Fruit fly (Drosophila melanogaster): ENCODE measurements around the gene tfc.

The tfc gene

dm6 chr3L:1320230-1320930 lies 64.1 kb downstream of the tfc start (continued):
- no peak for TF ChIP-seq jigr1 (GFP tag; IDR thresholded peaks at IDR 0.05)
- no peak for TF ChIP-seq ab (GFP tag; optimal IDR thresholded peaks at IDR 0.05)
- TF ChIP-seq hbn (GFP tag; IDR thresholded peaks at IDR 0.05; ENCODE audit: partially characterized antibody) = no peak
- peak; percentile 31 for TF ChIP-seq Sox102F (GFP tag; optimal IDR thresholded peaks at IDR 0.05)
- no peak for TF ChIP-seq gce (GFP tag; IDR thresholded peaks at IDR 0.05)
- peak; percentile 25 for TF ChIP-seq lilli (GFP tag; optimal IDR thresholded peaks at IDR 0.05)
- peak; percentile 2 for TF ChIP-seq CG2712 (tag; optimal IDR thresholded peaks at IDR 0.05)
- TF ChIP-seq fd64A (GFP tag; optimal IDR thresholded peaks at IDR 0.05) = no peak
- TF ChIP-seq Hmr (GFP tag; optimal IDR thresholded peaks at IDR 0.05) = peak; percentile 20
- no peak for TF ChIP-seq nerfin-1 (tag; optimal IDR thresholded peaks at IDR 0.05)
- no peak for TF ChIP-seq sr (GFP tag; IDR thresholded peaks at IDR 0.05)
- no peak for TF ChIP-seq usp (GFP tag; optimal IDR thresholded peaks at IDR 0.05)
- no peak for TF ChIP-seq ham (GFP tag; IDR thresholded peaks at IDR 0.05)
- TF ChIP-seq Sox100B (GFP tag; optimal IDR thresholded peaks at IDR 0.05) = peak; percentile 7
- no peak for TF ChIP-seq odd (GFP tag; optimal IDR thresholded peaks at IDR 0.05)
- TF ChIP-seq ac (GFP tag; optimal IDR thresholded peaks at IDR 0.05) = no peak
- TF ChIP-seq CG17359 (tag; optimal IDR thresholded peaks at IDR 0.05) = no peak
- no peak for TF ChIP-seq CG4282 (GFP tag; optimal IDR thresholded peaks at IDR 0.05)
- TF ChIP-seq sna (GFP tag; IDR thresholded peaks at IDR 0.05; ENCODE audit: partially characterized antibody) = no peak
- peak; percentile 31 for TF ChIP-seq Ets65A (GFP tag)
- 0 out of 2 replicates have a peak, but pooled peaks have one; percentile 31 for TF ChIP-seq CG9932 (GFP tag; IDR thresholded peaks at IDR 0.05)
- TF ChIP-seq CG11093 (GFP tag; IDR thresholded peaks at IDR 0.05) = no peak
- no peak for TF ChIP-seq ranshi (GFP tag; IDR thresholded peaks at IDR 0.05)
- no peak for TF ChIP-seq Kr (GFP tag; optimal IDR thresholded peaks at IDR 0.05)
- no peak for TF ChIP-seq CG18476 (GFP tag; optimal IDR thresholded peaks at IDR 0.05)
- 0 out of 2 replicates have a peak, but pooled peaks have one; percentile 20 for TF ChIP-seq CG31441 (GFP tag; IDR thresholded peaks at IDR 0.05)
- TF ChIP-seq CG5245 (GFP tag; optimal IDR thresholded peaks at IDR 0.05) = no peak
- no peak for TF ChIP-seq CG18011 (GFP tag; optimal IDR thresholded peaks at IDR 0.05)
- 0 out of 2 replicates have a peak, but pooled peaks have one; percentile 26 for TF ChIP-seq HLH3B (GFP tag; IDR thresholded peaks at IDR 0.05)
- no peak for TF ChIP-seq CG4424 (GFP tag; optimal IDR thresholded peaks at IDR 0.05)
- no peak for TF ChIP-seq CG10147 (GFP tag; optimal IDR thresholded peaks at IDR 0.05)
- TF ChIP-seq CG10366 (GFP tag; IDR thresholded peaks at IDR 0.05) = peak; percentile 46
- TF ChIP-seq lbe (GFP tag; optimal IDR thresholded peaks at IDR 0.05) = no peak
- no peak for TF ChIP-seq NC2α (GFP tag; optimal IDR thresholded peaks at IDR 0.05)
- no peak for TF ChIP-seq NfI (GFP tag; optimal IDR thresholded peaks at IDR 0.05)
- no peak for TF ChIP-seq kah (GFP tag; optimal IDR thresholded peaks at IDR 0.05)
- peak; percentile 22 for TF ChIP-seq CG18599 (GFP tag; optimal IDR thresholded peaks at IDR 0.05)
- TF ChIP-seq Max (GFP tag; optimal IDR thresholded peaks at IDR 0.05) = peak; percentile 16
- TF ChIP-seq CG17186 (GFP tag; optimal IDR thresholded peaks at IDR 0.05) = no peak
- TF ChIP-seq CG17829 (tag; optimal IDR thresholded peaks at IDR 0.05) = no peak
- TF ChIP-seq stwl (tag; optimal IDR thresholded peaks at IDR 0.05) = no peak
- TF ChIP-seq ap (GFP tag; IDR thresholded peaks at IDR 0.05) = no peak
- 0 out of 3 replicates have a peak, but pooled peaks have one; percentile 24 for TF ChIP-seq Dbx (GFP tag; IDR thresholded peaks at IDR 0.05)
- no peak; the same call in 1 of the 2 replicates for TF ChIP-seq CG32532 (GFP tag; IDR thresholded peaks at IDR 0.05)
- TF ChIP-seq CG17912 (GFP tag; optimal IDR thresholded peaks at IDR 0.05) = no peak
- TF ChIP-seq CG14667 (GFP tag; IDR thresholded peaks at IDR 0.05) = no peak
- TF ChIP-seq CG17361 (GFP tag; IDR thresholded peaks at IDR 0.05) = 0 out of 3 replicates have a peak, but pooled peaks have one; percentile 23
- no peak for TF ChIP-seq Ravus (GFP tag; IDR thresholded peaks at IDR 0.05)
- no peak for TF ChIP-seq wdn (GFP tag; IDR thresholded peaks at IDR 0.05)
- peak; percentile 37 for TF ChIP-seq grau (tag; optimal IDR thresholded peaks at IDR 0.05)

Data from whole organism, embryonic.